Worm (Caenorhabditis elegans) whole organism, young adult: ENCODE measurements around the gene arx-6.

ENCODE experiments used
- B0019.2 ChIP-seq: fragments of 200-800 bp; sonication (Bioruptor generic); conservative IDR thresholded peaks from 2 replicates; pipeline ENCODE4 v1.3.6; 2022; ENCODE audit warnings: missing genetic modification reagents, missing genetic modification characterization, missing compliant biosample characterization
- B0261.1 ChIP-seq: sonication (generic microtip); optimal IDR thresholded peaks from 2 replicates; lab custom pipeline; 2016; ENCODE audit warnings: mild to moderate bottlenecking, missing genetic modification characterization, moderate library complexity, missing compliant biosample characterization
- B0336.3 ChIP-seq: fragments of 200-800 bp; sonication (Bioruptor generic); IDR thresholded peaks from 2 replicates; pipeline ENCODE4 v1.3.6; 2022; ENCODE audit warnings: missing genetic modification characterization, missing compliant biosample characterization
- C17E4.6 ChIP-seq: fragments of 200-800 bp; sonication (Bioruptor generic); IDR thresholded peaks from 2 replicates; pipeline ENCODE4 v1.3.6; 2022; ENCODE audit warnings: missing genetic modification reagents, missing genetic modification characterization, missing compliant biosample characterization
- F23B12.7 ChIP-seq: sonication (generic microtip); optimal IDR thresholded peaks from 2 replicates; lab custom pipeline; 2017; ENCODE audit warnings: missing genetic modification characterization, mild to moderate bottlenecking, missing compliant biosample characterization, antibody characterized with exemption, moderate library complexity; ENCODE audit not compliant: insufficient read depth
- F33H1.4 ChIP-seq: fragments of 200-800 bp; sonication (Bioruptor generic); IDR thresholded peaks from 2 replicates; pipeline ENCODE4 v1.3.6; 2022; ENCODE audit warnings: missing genetic modification reagents, missing genetic modification characterization, missing compliant biosample characterization
- F52B5.7 ChIP-seq: sonication (generic microtip); optimal IDR thresholded peaks from 2 replicates; lab custom pipeline; 2016; ENCODE audit warnings: mild to moderate bottlenecking, missing genetic modification characterization, missing compliant biosample characterization
- F55B11.4 ChIP-seq: sonication (generic microtip); optimal IDR thresholded peaks from 2 replicates; lab custom pipeline; 2016; ENCODE audit warnings: missing compliant biosample characterization, missing genetic modification characterization, borderline replicate concordance; ENCODE audit not compliant: insufficient read depth
- K11D2.4 ChIP-seq: fragments of 200-800 bp; sonication (Bioruptor generic); IDR thresholded peaks from 2 replicates; pipeline ENCODE4 v1.3.6; 2022; ENCODE audit warnings: missing genetic modification reagents, missing genetic modification characterization, missing compliant biosample characterization
- K12H6.12 ChIP-seq: fragments of 200-800 bp; sonication (Bioruptor generic); optimal IDR thresholded peaks from 2 replicates; lab custom pipeline; 2018; ENCODE audit warnings: mild to moderate bottlenecking, missing genetic modification characterization, missing compliant biosample characterization
- Y53G8AR.9 ChIP-seq: fragments of 200-800 bp; sonication (Bioruptor generic); conservative IDR thresholded peaks from 2 replicates; pipeline ENCODE4 v1.3.6; 2022; ENCODE audit warnings: missing genetic modification reagents, missing genetic modification characterization, missing compliant biosample characterization
- attf-5 ChIP-seq: fragments of 200-800 bp; sonication (Bioruptor generic); optimal IDR thresholded peaks from 2 replicates; lab custom pipeline; 2018; ENCODE audit warnings: mild to moderate bottlenecking, missing genetic modification characterization, missing compliant biosample characterization
- ccch-3 ChIP-seq: fragments of 200-800 bp; sonication (Bioruptor generic); optimal IDR thresholded peaks from 2 replicates; lab custom pipeline; 2018; ENCODE audit warnings: mild to moderate bottlenecking, missing genetic modification characterization, missing compliant biosample characterization
- cebp-2 ChIP-seq: fragments of 200-800 bp; sonication (Bioruptor generic); IDR thresholded peaks from 2 replicates; pipeline ENCODE4 v1.3.6; 2022; ENCODE audit warnings: missing genetic modification characterization, missing compliant biosample characterization
- ceh-40 ChIP-seq: fragments of 200-800 bp; sonication (Bioruptor generic); IDR thresholded peaks from 2 replicates; pipeline ENCODE4 v1.3.6; 2022; ENCODE audit warnings: missing genetic modification characterization, missing compliant biosample characterization
- chd-7 ChIP-seq: sonication (generic microtip); optimal IDR thresholded peaks from 2 replicates; lab custom pipeline; 2016; ENCODE audit warnings: mild to moderate bottlenecking, missing genetic modification characterization, moderate library complexity, missing compliant biosample characterization
- die-1 ChIP-seq: sonication (generic microtip); optimal IDR thresholded peaks from 2 replicates; lab custom pipeline; 2016; ENCODE audit warnings: missing genotype, mild to moderate bottlenecking, missing genetic modification characterization, missing compliant biosample characterization
- dox-1 ChIP-seq: fragments of 200-800 bp; sonication (Bioruptor generic); IDR thresholded peaks from 2 replicates; pipeline ENCODE4 v1.3.6; 2022; ENCODE audit warnings: missing genetic modification reagents, missing genetic modification characterization, missing compliant biosample characterization
- dpl-1 ChIP-seq: fragments of 150-350 bp; optimal IDR thresholded peaks from 2 replicates; lab custom pipeline; 2014; ENCODE audit warnings: missing biosample characterization, missing genetic modification reagents, missing genetic modification characterization
- efl-1 ChIP-seq: fragments of 150-350 bp; optimal IDR thresholded peaks from 2 replicates; lab custom pipeline; 2014; ENCODE audit warnings: missing biosample characterization, missing genetic modification reagents, missing genetic modification characterization
- him-1 ChIP-seq: sonication (generic microtip); optimal IDR thresholded peaks from 2 replicates; lab custom pipeline; 2016; ENCODE audit warnings: missing genotype, missing genetic modification reagents, missing genetic modification characterization, missing compliant biosample characterization
- hmg-1.2 ChIP-seq: fragments of 200-800 bp; sonication (Bioruptor generic); IDR thresholded peaks from 2 replicates; pipeline ENCODE4 v1.3.6; 2022; ENCODE audit warnings: missing genetic modification reagents, missing genetic modification characterization, missing compliant biosample characterization
- lag-1 ChIP-seq: fragments of 200-800 bp; sonication (Bioruptor generic); IDR thresholded peaks from 2 replicates; pipeline ENCODE4 v1.3.6; 2022; ENCODE audit warnings: missing genetic modification reagents, missing genetic modification characterization, missing compliant biosample characterization
- let-526 ChIP-seq: fragments of 200-800 bp; sonication (Bioruptor generic); IDR thresholded peaks from 2 replicates; pipeline ENCODE4 v1.3.6; 2022; ENCODE audit warnings: missing genetic modification reagents, missing genetic modification characterization, missing compliant biosample characterization
- lin-54 ChIP-seq: fragments of 200-800 bp; sonication (Bioruptor generic); optimal IDR thresholded peaks from 2 replicates; lab custom pipeline; 2018; ENCODE audit warnings: mild to moderate bottlenecking, missing genetic modification characterization, missing compliant biosample characterization
- lir-1 ChIP-seq: fragments of 200-800 bp; sonication (Bioruptor generic); conservative IDR thresholded peaks from 2 replicates; pipeline ENCODE4 v1.3.6; 2022; ENCODE audit warnings: missing genetic modification reagents, missing genetic modification characterization, missing compliant biosample characterization
- madf-10 ChIP-seq: sonication (generic microtip); optimal IDR thresholded peaks from 2 replicates; lab custom pipeline; 2016; ENCODE audit warnings: mild to moderate bottlenecking, missing genetic modification characterization, missing compliant biosample characterization
- madf-6 ChIP-seq: fragments of 200-800 bp; sonication (Bioruptor generic); IDR thresholded peaks from 2 replicates; pipeline ENCODE4 v1.3.6; 2022; ENCODE audit warnings: missing genetic modification reagents, missing genetic modification characterization, missing compliant biosample characterization
- madf-8 ChIP-seq: fragments of 200-800 bp; sonication (Bioruptor generic); conservative IDR thresholded peaks from 2 replicates; pipeline ENCODE4 v1.3.6; 2022; ENCODE audit warnings: missing genetic modification reagents, missing genetic modification characterization, missing compliant biosample characterization
- mcd-1 ChIP-seq: fragments of 200-800 bp; sonication (Bioruptor generic); IDR thresholded peaks from 2 replicates; pipeline ENCODE4 v1.3.6; 2022; ENCODE audit warnings: missing genetic modification reagents, missing genetic modification characterization, missing compliant biosample characterization
- nfya-2 ChIP-seq: fragments of 200-800 bp; sonication (Bioruptor generic); IDR thresholded peaks from 2 replicates; pipeline ENCODE4 v1.3.6; 2022; ENCODE audit warnings: missing genetic modification reagents, missing genetic modification characterization, missing compliant biosample characterization
- nhr-80 ChIP-seq: sonication (generic microtip); optimal IDR thresholded peaks from 2 replicates; lab custom pipeline; 2016; ENCODE audit warnings: missing genetic modification characterization, missing compliant biosample characterization
- nhr-90 ChIP-seq: sonication (generic microtip); optimal IDR thresholded peaks from 2 replicates; lab custom pipeline; 2016; ENCODE audit warnings: missing genotype, mild to moderate bottlenecking, missing genetic modification characterization, missing compliant biosample characterization
- pha-4 ChIP-seq: fragments of 150-350 bp; sonication (generic microtip); optimal IDR thresholded peaks from 2 replicates; lab custom pipeline; 2014; ENCODE audit warnings: missing biosample characterization, missing genetic modification reagents, missing genetic modification characterization
- repo-1 ChIP-seq: sonication (generic microtip); optimal IDR thresholded peaks from 2 replicates; lab custom pipeline; 2017; ENCODE audit warnings: mild to moderate bottlenecking, missing genetic modification characterization, missing compliant biosample characterization
- rpc-1 ChIP-seq, 2 experiments: fragments of 150-350 bp in 1 of 2; sonication (generic microtip) in 1 of 2; optimal IDR thresholded peaks; 2 replicates each; lab custom pipeline; 2014 to 2018; ENCODE audit warnings: missing biosample characterization in 1 of 2, missing genetic modification characterization in 1 of 2, missing genetic modification reagents in 1 of 2, missing genotype in 1 of 2
- snpc-1.1 ChIP-seq: sonication (generic microtip); optimal IDR thresholded peaks from 2 replicates; lab custom pipeline; 2017; ENCODE audit warnings: missing genetic modification characterization, mild to moderate bottlenecking, missing compliant biosample characterization, antibody characterized with exemption, moderate library complexity, missing genotype, missing genetic modification reagents; ENCODE audit not compliant: insufficient read depth
- snpc-1.3 ChIP-seq: sonication (generic microtip); optimal IDR thresholded peaks from 2 replicates; lab custom pipeline; 2017; ENCODE audit warnings: missing genetic modification characterization, mild to moderate bottlenecking, missing compliant biosample characterization, antibody characterized with exemption, moderate library complexity, missing genotype, missing genetic modification reagents; ENCODE audit not compliant: insufficient read depth
- unc-62 ChIP-seq: fragments of 150-350 bp; optimal IDR thresholded peaks from 2 replicates; lab custom pipeline; 2014; ENCODE audit warnings: missing biosample characterization, missing genetic modification reagents, missing genetic modification characterization
- xnd-1 ChIP-seq: sonication (generic microtip); optimal IDR thresholded peaks from 2 replicates; lab custom pipeline; 2016; ENCODE audit warnings: missing genotype, missing genetic modification reagents, missing genetic modification characterization, missing compliant biosample characterization
- ztf-18 ChIP-seq: sonication (generic microtip); optimal IDR thresholded peaks from 2 replicates; lab custom pipeline; 2016; ENCODE audit warnings: missing genotype, mild to moderate bottlenecking, missing genetic modification characterization, missing compliant biosample characterization
- ztf-6 ChIP-seq: fragments of 200-800 bp; sonication (Bioruptor generic); IDR thresholded peaks from 2 replicates; pipeline ENCODE4 v1.3.6; 2022; ENCODE audit warnings: missing genetic modification reagents, missing genetic modification characterization, missing compliant biosample characterization

Gene arx-6

DNA sequence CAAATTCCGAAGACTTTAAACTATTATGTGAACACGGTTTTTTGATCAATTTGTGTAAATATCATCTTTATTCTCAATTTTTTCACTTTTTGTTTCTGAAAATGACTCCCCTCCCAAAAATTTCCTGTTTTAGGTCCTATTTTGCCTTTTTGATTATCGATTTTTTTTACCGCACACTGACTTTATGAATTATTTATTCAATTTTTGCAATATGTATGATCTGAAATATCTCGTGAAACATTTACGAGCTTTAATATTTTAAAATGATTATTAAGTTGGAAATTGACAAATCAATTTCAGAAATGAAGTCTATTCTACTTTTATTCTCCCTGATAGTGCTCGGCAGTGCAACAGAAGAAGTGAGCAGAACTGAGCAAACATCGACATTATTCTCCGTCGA is 987 bp downstream of the arx-6 start, which contains the start of gene C35D10.1 (continued):
- TF ChIP-seq Y53G8AR.9 (GFP tag; lab: Robert Waterston, UW) (0 out of 2 replicates have a peak, but pooled peaks have one; percentile 37), madf-10 (tag; lab: Kevin White, UChicago) (no peak), chd-7 (tag; lab: Kevin White, UChicago) (no peak), F55B11.4 (no peak), snpc-1.3 (tag; lab: Kevin White, UChicago) (no peak), efl-1 (GFP tag; lab: Kevin White, UChicago) (no peak), B0336.3 (GFP tag; lab: Robert Waterston, UW) (0 out of 2 replicates have a peak, but pooled peaks have one; percentile 26), lag-1 (no peak), him-1 (tag; lab: Kevin White, UChicago) (no peak), pha-4 (no peak)

ce11 chrIII:4881955-4882354 is 3.5 kb downstream of the arx-6 start:
- no peak for TF ChIP-seq die-1
- TF ChIP-seq nhr-80, result peak; percentile 32
- no peak for TF ChIP-seq attf-5 (GFP tag; lab: Kevin White, UChicago)

- TF ChIP-seq lir-1 (GFP tag; lab: Robert Waterston, UW) (no peak), K11D2.4 (no peak), ceh-40 (GFP tag; lab: Robert Waterston, UW) (no peak), him-1 (tag; lab: Kevin White, UChicago) (no peak), repo-1 (no peak), let-526 (GFP tag; lab: Robert Waterston, UW) (no peak), F23B12.7 (tag; lab: Kevin White, UChicago) (no peak), B0019.2 (GFP tag; lab: Robert Waterston, UW) (no peak), lag-1 (no peak), K12H6.12 (tag; lab: Kevin White, UChicago) (no peak), C17E4.6 (GFP tag; lab: Robert Waterston, UW) (no peak), F55B11.4 (no peak), ztf-6 (GFP tag; lab: Robert Waterston, UW) (no peak), unc-62 (no peak), nfya-2 (GFP tag; lab: Robert Waterston, UW) (no peak)
Observed at ce11 chrIII:4883429-4883828, 5.0 kb downstream of the arx-6 start, which contains the start of gene clec-5. Gene clec-5 (minus strand): TSS chrIII:4883606.

ce11 chrIII:4887291-4887690 is 8.8 kb downstream of the arx-6 start, which contains the start of gene clec-6:
Gene clec-6 (minus strand): TSS chrIII:4887444.
- TF ChIP-seq cebp-2 (GFP tag; lab: Robert Waterston, UW), result no peak
- TF ChIP-seq nhr-80, result peak; percentile 41
- no peak for TF ChIP-seq B0261.1 (tag; lab: Kevin White, UChicago)
- TF ChIP-seq, all 124 proteins: peak for 1

DNA sequence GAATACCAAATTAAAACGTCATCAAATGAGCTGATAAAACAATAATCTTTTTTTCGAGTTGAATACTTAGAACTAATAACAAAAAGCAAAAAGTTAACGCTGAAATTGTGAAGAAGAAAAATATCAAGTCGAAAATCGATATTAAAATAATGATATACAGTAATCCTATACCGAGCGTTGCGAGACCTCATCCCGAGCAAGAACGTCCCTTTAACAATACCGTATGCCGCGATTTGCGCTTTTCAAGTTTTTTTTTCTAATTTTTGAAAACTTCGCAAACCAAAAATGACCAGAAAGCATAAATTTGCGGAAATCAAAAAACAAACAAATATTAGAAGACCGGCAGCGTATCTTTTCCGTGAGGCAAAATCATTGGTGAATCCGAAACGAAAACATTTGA is 12.5 kb downstream of the arx-6 start, which contains the start of gene F26F4.5:
F26F4.5 (minus strand) TSS at position 256 of the 400 bp plus-strand sequence.
- TF ChIP-seq lin-54 (GFP tag; lab: Kevin White, UChicago) (peak; percentile 12), nhr-90 (no peak), madf-8 (peak; percentile 72), snpc-1.1 (tag; lab: Kevin White, UChicago) (no peak), F52B5.7 (tag; lab: Kevin White, UChicago) (no peak), chd-7 (tag; lab: Kevin White, UChicago) (no peak), madf-6 (peak; percentile 90), hmg-1.2 (GFP tag; lab: Robert Waterston, UW) (0 out of 2 replicates have a peak, but pooled peaks have one; percentile 14), dox-1 (GFP tag; lab: Robert Waterston, UW) (0 out of 2 replicates have a peak, but pooled peaks have one; percentile 8), ztf-18 (tag; lab: Kevin White, UChicago) (peak; percentile 21), mcd-1 (GFP tag; lab: Robert Waterston, UW) (peak; percentile 26; the same call in 1 of the 2 replicates), dpl-1 (GFP tag; lab: Kevin White, UChicago) (no peak), rpc-1 (optimal IDR thresholded peaks at IDR 0.05; lab: Kevin White, UChicago) (no peak), rpc-1 (tag; optimal IDR thresholded peaks at IDR 0.05; lab: Kevin White, UChicago) (no peak), xnd-1 (tag; lab: Kevin White, UChicago) (peak; percentile 84), ccch-3 (GFP tag; lab: Kevin White, UChicago) (no peak), F33H1.4 (GFP tag; lab: Robert Waterston, UW) (peak; percentile 90), B0019.2 (GFP tag; lab: Robert Waterston, UW) (no peak)
